Fruit fly (Drosophila melanogaster) whole organism, embryonic: ENCODE data around the gene CG17929.

Experiments
- Ada2b ChIP-seq: fragments of 200-800 bp; sonication (Bioruptor generic); IDR thresholded peaks from 2 replicates; pipeline ENCODE4 v1.3.6; 2022; ENCODE audit warnings: missing biosample characterization, missing genetic modification characterization
- Antp ChIP-seq: fragments of 200-800 bp; sonication (Bioruptor generic); optimal IDR thresholded peaks from 3 replicates; lab custom pipeline; 2016; ENCODE audit warnings: missing biosample characterization, missing genetic modification characterization
- Bdp1 ChIP-seq: fragments of 200-800 bp; sonication (Bioruptor generic); optimal IDR thresholded peaks from 3 replicates; lab custom pipeline; 2016; ENCODE audit warnings: missing biosample characterization, missing genetic modification characterization
- Blimp-1 ChIP-seq: fragments of 200-800 bp; sonication (Bioruptor generic); optimal IDR thresholded peaks from 3 replicates; lab custom pipeline; 2018; ENCODE audit warnings: missing biosample characterization, missing genetic modification characterization, mild to moderate bottlenecking, moderate library complexity, missing genetic modification reagents
- C15 ChIP-seq: fragments of 200-800 bp; sonication (Bioruptor generic); IDR thresholded peaks from 3 replicates; pipeline ENCODE4 v1.3.6; 2022; ENCODE audit warnings: missing biosample characterization, missing genetic modification characterization
- CG10366 ChIP-seq: fragments of 200-800 bp; sonication (Bioruptor generic); IDR thresholded peaks from 2 replicates; pipeline ENCODE4 v1.3.6; 2022; ENCODE audit warnings: missing biosample characterization, missing genetic modification characterization
- CG10543 ChIP-seq: fragments of 200-800 bp; sonication (Bioruptor generic); optimal IDR thresholded peaks from 3 replicates; lab custom pipeline; 2017; ENCODE audit warnings: missing biosample characterization, mild to moderate bottlenecking, missing genetic modification characterization, moderate library complexity
- CG11696 ChIP-seq: fragments of 200-800 bp; sonication (Bioruptor generic); IDR thresholded peaks from 2 replicates; pipeline ENCODE4 v1.3.6; 2022; ENCODE audit warnings: missing biosample characterization, missing genetic modification characterization
- CG16813 ChIP-seq: fragments of 200-800 bp; sonication (Bioruptor generic); IDR thresholded peaks from 3 replicates; pipeline ENCODE4 v1.3.6; 2022; ENCODE audit warnings: missing biosample characterization, missing genetic modification characterization; ENCODE audit not compliant: partially characterized antibody
- CG33213 ChIP-seq: fragments of 200-800 bp; sonication (Bioruptor generic); optimal IDR thresholded peaks from 3 replicates; lab custom pipeline; 2016; ENCODE audit warnings: missing biosample characterization, missing genetic modification characterization
- CG3407 ChIP-seq: fragments of 200-800 bp; sonication (Bioruptor generic); optimal IDR thresholded peaks from 2 replicates; lab custom pipeline; 2018; ENCODE audit warnings: missing biosample characterization, mild to moderate bottlenecking, missing genetic modification characterization
- CG3995 ChIP-seq: fragments of 200-800 bp; sonication (Bioruptor generic); optimal IDR thresholded peaks from 3 replicates; lab custom pipeline; 2016; ENCODE audit warnings: missing biosample characterization, missing genetic modification characterization
- CG6689 ChIP-seq: fragments of 200-800 bp; sonication (Bioruptor generic); IDR thresholded peaks from 2 replicates; pipeline ENCODE4 v1.3.6; 2022; ENCODE audit warnings: missing biosample characterization, missing genetic modification characterization
- CG8089 ChIP-seq: fragments of 200-800 bp; sonication (Bioruptor generic); optimal IDR thresholded peaks from 3 replicates; lab custom pipeline; 2016; ENCODE audit warnings: missing biosample characterization, missing genetic modification characterization
- CG8388 ChIP-seq: fragments of 200-800 bp; sonication (Bioruptor generic); optimal IDR thresholded peaks from 2 replicates; lab custom pipeline; 2019; ENCODE audit warnings: missing biosample characterization, mild to moderate bottlenecking, missing genetic modification characterization, moderate library complexity
- CG8924 ChIP-seq: fragments of 200-800 bp; optimal IDR thresholded peaks from 3 replicates; lab custom pipeline; 2019; ENCODE audit warnings: missing biosample characterization, mild to moderate bottlenecking, missing genetic modification characterization, moderate library complexity
- Camta ChIP-seq: fragments of 200-800 bp; sonication (Bioruptor generic); optimal IDR thresholded peaks from 2 replicates; lab custom pipeline; 2016; ENCODE audit warnings: missing biosample characterization, missing genetic modification characterization
- CoRest ChIP-seq: fragments of 200-800 bp; sonication (Bioruptor generic); optimal IDR thresholded peaks from 3 replicates; lab custom pipeline; 2018; ENCODE audit warnings: missing biosample characterization, mild to moderate bottlenecking, missing genetic modification characterization, moderate library complexity
- Dbx ChIP-seq: fragments of 200-800 bp; sonication (Bioruptor generic); IDR thresholded peaks from 3 replicates; pipeline ENCODE4 v1.3.6; 2022; ENCODE audit warnings: missing biosample characterization, missing genetic modification characterization
- Dek ChIP-seq: fragments of 200-800 bp; sonication (Bioruptor generic); optimal IDR thresholded peaks from 3 replicates; lab custom pipeline; 2019; ENCODE audit warnings: missing biosample characterization, mild to moderate bottlenecking, missing genetic modification characterization, moderate library complexity
- ERR ChIP-seq: fragments of 200-800 bp; sonication (Bioruptor generic); optimal IDR thresholded peaks from 2 replicates; lab custom pipeline; 2016; ENCODE audit warnings: missing biosample characterization, missing genetic modification characterization
- H15 ChIP-seq: fragments of 200-800 bp; sonication (Bioruptor generic); IDR thresholded peaks from 3 replicates; pipeline ENCODE4 v1.3.6; 2022; ENCODE audit warnings: missing biosample characterization, missing genetic modification characterization
- HLHmδ ChIP-seq: fragments of 200-800 bp; sonication (Bioruptor generic); optimal IDR thresholded peaks from 2 replicates; lab custom pipeline; 2018; ENCODE audit warnings: missing biosample characterization, mild to moderate bottlenecking, missing genetic modification characterization, moderate library complexity
- Kr ChIP-seq: fragments of 200-800 bp; sonication (Bioruptor generic); optimal IDR thresholded peaks from 2 replicates; lab custom pipeline; 2017; ENCODE audit warnings: missing biosample characterization, mild to moderate bottlenecking, missing genetic modification characterization
- MTF-1 ChIP-seq: fragments of 200-800 bp; sonication (Bioruptor generic); optimal IDR thresholded peaks from 2 replicates; lab custom pipeline; 2018; ENCODE audit warnings: missing biosample characterization, mild to moderate bottlenecking, missing genetic modification characterization, borderline replicate concordance
- Nf-YB ChIP-seq: fragments of 200-800 bp; sonication (Bioruptor generic); optimal IDR thresholded peaks from 3 replicates; lab custom pipeline; 2019; ENCODE audit warnings: missing biosample characterization, mild to moderate bottlenecking, missing genetic modification characterization, moderate library complexity
- Oli ChIP-seq: fragments of 200-800 bp; sonication (Bioruptor generic); optimal IDR thresholded peaks from 2 replicates; lab custom pipeline; 2018; ENCODE audit warnings: missing biosample characterization, mild to moderate bottlenecking, missing genetic modification characterization, moderate library complexity
- Rfx ChIP-seq: fragments of 200-800 bp; sonication (Bioruptor generic); IDR thresholded peaks from 2 replicates; pipeline ENCODE4 v1.3.6; 2022; ENCODE audit warnings: missing biosample characterization, missing genetic modification characterization
- Sry-β ChIP-seq: fragments of 200-800 bp; sonication (Bioruptor generic); optimal IDR thresholded peaks from 2 replicates; lab custom pipeline; 2018; ENCODE audit warnings: missing biosample characterization, mild to moderate bottlenecking, missing genetic modification characterization, moderate library complexity
- ab ChIP-seq: fragments of 200-800 bp; sonication (Bioruptor generic); optimal IDR thresholded peaks from 2 replicates; lab custom pipeline; 2016; ENCODE audit warnings: missing biosample characterization, missing genetic modification characterization
- amos ChIP-seq: fragments of 200-800 bp; sonication (Bioruptor generic); IDR thresholded peaks from 2 replicates; pipeline ENCODE4 v1.3.6; 2022; ENCODE audit warnings: missing biosample characterization, missing genetic modification characterization; ENCODE audit not compliant: partially characterized antibody
- bsh ChIP-seq, 2 experiments: fragments of 200-800 bp; sonication (Bioruptor generic); optimal IDR thresholded peaks; 2 replicates each; lab custom pipeline; 2017 to 2018; ENCODE audit warnings: mild to moderate bottlenecking in 2 of 2, missing biosample characterization in 2 of 2, missing genetic modification characterization in 2 of 2, moderate library complexity in 1 of 2
- ci ChIP-seq: fragments of 200-800 bp; sonication (Bioruptor generic); IDR thresholded peaks from 3 replicates; pipeline ENCODE4 v1.3.6; 2022; ENCODE audit warnings: missing biosample characterization, missing genetic modification characterization
- dysf ChIP-seq: fragments of 200-800 bp; sonication (Bioruptor generic); IDR thresholded peaks from 3 replicates; pipeline ENCODE4 v1.3.6; 2022; ENCODE audit warnings: missing biosample characterization, missing genetic modification characterization
- fd3F ChIP-seq: fragments of 200-800 bp; sonication (Bioruptor generic); optimal IDR thresholded peaks from 2 replicates; lab custom pipeline; 2018; ENCODE audit warnings: missing biosample characterization, mild to moderate bottlenecking, missing genetic modification characterization, moderate library complexity
- fd96Cb ChIP-seq: fragments of 200-800 bp; sonication (Bioruptor generic); optimal IDR thresholded peaks from 2 replicates; lab custom pipeline; 2018; ENCODE audit warnings: missing biosample characterization, mild to moderate bottlenecking, missing genetic modification characterization, moderate library complexity
- gce ChIP-seq: fragments of 200-800 bp; sonication (Bioruptor generic); IDR thresholded peaks from 3 replicates; pipeline ENCODE4 v1.3.6; 2022; ENCODE audit warnings: missing biosample characterization, missing genetic modification characterization
- gcm2 ChIP-seq: fragments of 200-800 bp; sonication (Bioruptor generic); optimal IDR thresholded peaks from 2 replicates; lab custom pipeline; 2016; ENCODE audit warnings: missing biosample characterization, missing genetic modification characterization
- lab ChIP-seq: fragments of 200-800 bp; sonication (Bioruptor generic); optimal IDR thresholded peaks from 3 replicates; lab custom pipeline; 2017; ENCODE audit warnings: missing biosample characterization, missing genetic modification characterization, mild to moderate bottlenecking, moderate library complexity, missing genetic modification reagents
- lola ChIP-seq, 3 experiments: fragments of >200 bp in 2 of 3; fragments of 200-800 bp in 1 of 3; sonication (Bioruptor generic) in 1 of 3; optimal IDR thresholded peaks; 2 replicates each; lab custom pipeline; 2017 to 2019; ENCODE audit warnings: missing biosample characterization in 3 of 3, missing genetic modification characterization in 3 of 3, mild to moderate bottlenecking in 1 of 3, moderate library complexity in 1 of 3
- pho ChIP-seq: fragments of 200-800 bp; sonication (Bioruptor generic); optimal IDR thresholded peaks from 2 replicates; lab custom pipeline; 2016; ENCODE audit warnings: missing biosample characterization, missing genetic modification characterization
- pros ChIP-seq: fragments of 200-800 bp; sonication (Bioruptor generic); optimal IDR thresholded peaks from 3 replicates; lab custom pipeline; 2019; ENCODE audit warnings: missing biosample characterization, mild to moderate bottlenecking, missing genetic modification characterization, moderate library complexity
- repo ChIP-seq: fragments of 200-800 bp; sonication (Bioruptor generic); optimal IDR thresholded peaks from 2 replicates; lab custom pipeline; 2016; ENCODE audit warnings: missing biosample characterization, missing genetic modification characterization
- row ChIP-seq: fragments of 200-800 bp; sonication (Bioruptor generic); IDR thresholded peaks from 3 replicates; pipeline ENCODE4 v1.3.6; 2022; ENCODE audit warnings: missing biosample characterization, missing genetic modification characterization
- sens ChIP-seq: fragments of 200-800 bp; sonication (Bioruptor generic); peaks from one replicate; lab custom pipeline; 2016; ENCODE audit warnings: missing biosample characterization, missing genetic modification characterization
- sima ChIP-seq: fragments of 200-800 bp; sonication (Bioruptor generic); optimal IDR thresholded peaks from 2 replicates; lab custom pipeline; 2016; ENCODE audit warnings: missing biosample characterization, missing genetic modification characterization
- tgo ChIP-seq: fragments of 200-800 bp; sonication (Bioruptor generic); IDR thresholded peaks from 3 replicates; pipeline ENCODE4 v1.3.6; 2022; ENCODE audit warnings: missing biosample characterization, missing genetic modification characterization

CG17929 gene

dm6 chr3R:16280003-16280998, 45.0 kb upstream of the CG17929 start (continued):
- peak; percentile 99 for TF ChIP-seq C15
- peak; percentile 100 for TF ChIP-seq sens
- peak; percentile 99 for TF ChIP-seq gcm2 (GFP tag; lab: Kevin White, UChicago)
- peak; percentile 98 for TF ChIP-seq ERR (GFP tag; lab: Kevin White, UChicago)
- peak; percentile 98 for TF ChIP-seq ab (GFP tag; lab: Kevin White, UChicago)
- peak; percentile 100 for TF ChIP-seq lab (GFP tag; lab: Kevin White, UChicago)
- peak; percentile 93 for TF ChIP-seq Nf-YB (GFP tag; lab: Kevin White, UChicago)
- peak; percentile 99 for TF ChIP-seq dysf
- TF ChIP-seq bsh (GFP tag; optimal IDR thresholded peaks at IDR 0.05; lab: Kevin White, UChicago): peak; percentile 95 to 100
- 0 out of 3 replicates have a peak, but pooled peaks have one; percentile 28 for TF ChIP-seq CG16813 (GFP tag; lab: Robert Waterston, UW)
- TF ChIP-seq lola (GFP tag; optimal IDR thresholded peaks at IDR 0.05; lab: Kevin White, UChicago): peak in 1 of 3 experiments; percentile 100
- TF ChIP-seq pros (GFP tag; lab: Kevin White, UChicago): peak; percentile 98
- TF ChIP-seq fd3F (GFP tag; lab: Kevin White, UChicago): peak; percentile 99
- peak; percentile 98 for TF ChIP-seq CG3407 (GFP tag; lab: Kevin White, UChicago)
- TF ChIP-seq tgo (GFP tag; lab: Robert Waterston, UW): peak; percentile 99
- TF ChIP-seq Oli (tag; lab: Kevin White, UChicago): peak; percentile 100
- TF ChIP-seq sima (GFP tag; lab: Kevin White, UChicago): peak; percentile 98
- TF ChIP-seq Bdp1 (GFP tag; lab: Kevin White, UChicago): peak; percentile 95
- TF ChIP-seq HLHmδ (GFP tag; lab: Kevin White, UChicago): peak; percentile 27
- peak; percentile 98 for TF ChIP-seq MTF-1 (GFP tag; lab: Kevin White, UChicago)
- peak; percentile 100 for TF ChIP-seq Ada2b
- peak; percentile 98 for TF ChIP-seq CG11696 (GFP tag; lab: Robert Waterston, UW)
- peak; percentile 99 for TF ChIP-seq CG6689
- peak; percentile 98 for TF ChIP-seq Antp (GFP tag; lab: Kevin White, UChicago)
- peak; percentile 100 for TF ChIP-seq CoRest (tag; lab: Kevin White, UChicago)
- peak; percentile 100 for TF ChIP-seq CG10366 (GFP tag; lab: Robert Waterston, UW)
- peak; percentile 98 for TF ChIP-seq CG10543 (GFP tag; lab: Kevin White, UChicago)
- TF ChIP-seq Kr (GFP tag; lab: Kevin White, UChicago): peak; percentile 84
- peak; percentile 99 for TF ChIP-seq CG8089 (GFP tag; lab: Kevin White, UChicago)
- peak; percentile 99 for TF ChIP-seq H15 (GFP tag; lab: Robert Waterston, UW)
- peak; percentile 100 for TF ChIP-seq Dbx (GFP tag; lab: Robert Waterston, UW)
- peak; percentile 99 for TF ChIP-seq fd96Cb
- peak; percentile 100 for TF ChIP-seq pho
- TF ChIP-seq Rfx (GFP tag; lab: Robert Waterston, UW): peak; percentile 99
- peak; percentile 99 for TF ChIP-seq gce
- peak; percentile 100 for TF ChIP-seq Camta (GFP tag; lab: Kevin White, UChicago)
- TF ChIP-seq CG8388 (GFP tag; lab: Kevin White, UChicago): peak; percentile 99
- TF ChIP-seq ci (GFP tag; lab: Robert Waterston, UW): peak; percentile 100
- TF ChIP-seq CG8924 (tag; lab: Kevin White, UChicago): peak; percentile 100
- TF ChIP-seq Sry-β (GFP tag; lab: Kevin White, UChicago): peak; percentile 66
- peak; percentile 99 for TF ChIP-seq repo (GFP tag; lab: Kevin White, UChicago)
- peak; percentile 99 for TF ChIP-seq CG33213
- TF ChIP-seq amos: 0 out of 2 replicates have a peak, but pooled peaks have one; percentile 24
- peak; percentile 99 for TF ChIP-seq Dek (tag; lab: Kevin White, UChicago)
- TF ChIP-seq CG3995 (GFP tag; lab: Kevin White, UChicago): peak; percentile 86
- TF ChIP-seq Blimp-1 (GFP tag; lab: Kevin White, UChicago): peak; percentile 98
- peak; percentile 100 for TF ChIP-seq row (GFP tag; lab: Robert Waterston, UW)
